Worm (Caenorhabditis elegans) whole organism, midembryonic: ENCODE data around the gene nhr-221.

Source experiments
- T22C8.4 ChIP-seq: fragments of 200-800 bp; sonication (Bioruptor generic); IDR thresholded peaks from 2 replicates; pipeline ENCODE4 v1.3.6; 2022; ENCODE audit warnings: missing genetic modification characterization, missing compliant biosample characterization
- cog-1 ChIP-seq: sonication (generic microtip); optimal IDR thresholded peaks from 2 replicates; lab custom pipeline; 2016; ENCODE audit warnings: missing genetic modification characterization, missing compliant biosample characterization
- flt-1 ChIP-seq: fragments of 200-800 bp; sonication (Bioruptor generic); IDR thresholded peaks from 2 replicates; pipeline ENCODE4 v1.3.6; 2022; ENCODE audit warnings: missing genetic modification characterization, missing compliant biosample characterization
- klf-2 ChIP-seq: fragments of 200-800 bp; sonication (Bioruptor generic); conservative IDR thresholded peaks from 2 replicates; pipeline ENCODE4 v1.3.6; 2022; ENCODE audit warnings: missing genetic modification reagents, missing genetic modification characterization, missing compliant biosample characterization
- med-1 ChIP-seq: sonication (generic microtip); optimal IDR thresholded peaks from 2 replicates; lab custom pipeline; 2017; ENCODE audit warnings: missing genetic modification characterization, mild to moderate bottlenecking, missing compliant biosample characterization, antibody characterized with exemption, missing genetic modification reagents; ENCODE audit not compliant: insufficient read depth
- ref-1 ChIP-seq: fragments of 200-800 bp; sonication (Bioruptor generic); conservative IDR thresholded peaks from 2 replicates; pipeline ENCODE4 v1.3.6; 2022; ENCODE audit warnings: missing genetic modification reagents, missing genetic modification characterization, missing compliant biosample characterization
- tab-1 ChIP-seq: fragments of 200-800 bp; sonication (Bioruptor generic); IDR thresholded peaks from 2 replicates; pipeline ENCODE4 v1.3.6; 2022; ENCODE audit warnings: missing genetic modification characterization, missing compliant biosample characterization
- ztf-23 ChIP-seq: fragments of 200-800 bp; sonication (Bioruptor generic); IDR thresholded peaks from 2 replicates; pipeline ENCODE4 v1.3.6; 2022; ENCODE audit warnings: missing genetic modification reagents, missing genetic modification characterization, missing compliant biosample characterization
- ztf-29 ChIP-seq: fragments of 200-800 bp; sonication (Bioruptor generic); IDR thresholded peaks from 2 replicates; pipeline ENCODE4 v1.3.6; 2022; ENCODE audit warnings: missing genetic modification reagents, missing genetic modification characterization, missing compliant biosample characterization

Gene nhr-221

ce11 chrV:3551765-3552164 is 16.6 kb upstream of the nhr-221 start, which contains the start of gene grl-28:
grl-28 (minus strand) TSS chrV:3551865.
- TF ChIP-seq ref-1 (GFP tag; lab: Robert Waterston, UW), result no peak
- no peak for TF ChIP-seq T22C8.4 (GFP tag; lab: Robert Waterston, UW)
- no peak for TF ChIP-seq cog-1 (tag; lab: Kevin White, UChicago)
- TF ChIP-seq tab-1, result no peak
- TF ChIP-seq ztf-29 (GFP tag; lab: Robert Waterston, UW), result no peak
- no peak for TF ChIP-seq ztf-23 (GFP tag; lab: Robert Waterston, UW)
- TF ChIP-seq klf-2 (GFP tag; lab: Robert Waterston, UW), result no peak
- no peak for TF ChIP-seq flt-1
- TF ChIP-seq med-1 (GFP tag; lab: Kevin White, UChicago), result no peak

ce11 chrV:3549553-3549952 is 14.4 kb upstream of the nhr-221 start, which contains the start of gene sri-21:
sri-21 (plus strand) TSS chrV:3549853.
- TF ChIP-seq med-1 (GFP tag; lab: Kevin White, UChicago), result no peak
- no peak for TF ChIP-seq ref-1 (GFP tag; lab: Robert Waterston, UW)

- TF ChIP-seq ztf-23 (GFP tag; lab: Robert Waterston, UW) (no peak), flt-1 (no peak), T22C8.4 (GFP tag; lab: Robert Waterston, UW) (no peak), klf-2 (GFP tag; lab: Robert Waterston, UW) (no peak), tab-1 (no peak), ref-1 (GFP tag; lab: Robert Waterston, UW) (no peak), cog-1 (tag; lab: Kevin White, UChicago) (no peak), med-1 (GFP tag; lab: Kevin White, UChicago) (no peak), ztf-29 (GFP tag; lab: Robert Waterston, UW) (no peak)
Observed at ce11 chrV:3548798-3549197, 13.6 kb upstream of the nhr-221 start, which contains the start of gene srw-130. srw-130 (minus strand) TSS chrV:3548898.

- TF ChIP-seq tab-1 (no peak), T22C8.4 (GFP tag; lab: Robert Waterston, UW) (no peak), ztf-29 (GFP tag; lab: Robert Waterston, UW) (no peak), klf-2 (GFP tag; lab: Robert Waterston, UW) (no peak), flt-1 (no peak)
Observed at ce11 chrV:3546517-3546916, 11.4 kb upstream of the nhr-221 start, which contains the start of gene srbc-68. srbc-68 (minus strand) TSS chrV:3546617.

ce11 chrV:3543344-3543743 is 8.2 kb upstream of the nhr-221 start, which contains the start of gene nhr-222:
nhr-222 (minus strand) TSS chrV:3543444.
- TF ChIP-seq ztf-29 (GFP tag; lab: Robert Waterston, UW) (no peak), tab-1 (no peak), cog-1 (tag; lab: Kevin White, UChicago) (no peak), ref-1 (GFP tag; lab: Robert Waterston, UW) (no peak), ztf-23 (GFP tag; lab: Robert Waterston, UW) (no peak), klf-2 (GFP tag; lab: Robert Waterston, UW) (no peak), T22C8.4 (GFP tag; lab: Robert Waterston, UW) (no peak), flt-1 (no peak)

ce11 chrV:3541117-3541516 is 6.0 kb upstream of the nhr-221 start, which contains the start of gene srbc-67:
srbc-67 (minus strand) TSS chrV:3541217.
- TF ChIP-seq ztf-29 (GFP tag; lab: Robert Waterston, UW) (no peak), ref-1 (GFP tag; lab: Robert Waterston, UW) (no peak), ztf-23 (GFP tag; lab: Robert Waterston, UW) (no peak), med-1 (GFP tag; lab: Kevin White, UChicago) (no peak), flt-1 (no peak), T22C8.4 (GFP tag; lab: Robert Waterston, UW) (no peak), cog-1 (tag; lab: Kevin White, UChicago) (no peak), klf-2 (GFP tag; lab: Robert Waterston, UW) (no peak), tab-1 (no peak)

ce11 chrV:3538307-3538706 is 3.1 kb upstream of the nhr-221 start, which contains the start of gene nhr-93:
nhr-93 (minus strand) TSS chrV:3538407.
- no peak for TF ChIP-seq flt-1
- no peak for TF ChIP-seq klf-2 (GFP tag; lab: Robert Waterston, UW)

ce11 chrV:3530403-3530802 is 4.8 kb downstream of the nhr-221 start, which contains the start of gene srbc-66:
srbc-66 (plus strand) TSS chrV:3530703.
- TF ChIP-seq tab-1 (no peak), T22C8.4 (GFP tag; lab: Robert Waterston, UW) (no peak), med-1 (GFP tag; lab: Kevin White, UChicago) (no peak), cog-1 (tag; lab: Kevin White, UChicago) (no peak), ref-1 (GFP tag; lab: Robert Waterston, UW) (no peak), ztf-23 (GFP tag; lab: Robert Waterston, UW) (no peak), ztf-29 (GFP tag; lab: Robert Waterston, UW) (no peak), flt-1 (no peak), klf-2 (GFP tag; lab: Robert Waterston, UW) (no peak)

ce11 chrV:3526882-3527281 is 8.3 kb downstream of the nhr-221 start, which contains the start of gene str-260:
str-260 (plus strand) TSS chrV:3527182.
- TF ChIP-seq cog-1 (tag; lab: Kevin White, UChicago) (no peak), tab-1 (no peak), med-1 (GFP tag; lab: Kevin White, UChicago) (no peak), ref-1 (GFP tag; lab: Robert Waterston, UW) (no peak), flt-1 (no peak), klf-2 (GFP tag; lab: Robert Waterston, UW) (no peak), ztf-23 (GFP tag; lab: Robert Waterston, UW) (no peak), T22C8.4 (GFP tag; lab: Robert Waterston, UW) (no peak), ztf-29 (GFP tag; lab: Robert Waterston, UW) (no peak)

- TF ChIP-seq cog-1 (tag; lab: Kevin White, UChicago) (no peak), tab-1 (no peak), ref-1 (GFP tag; lab: Robert Waterston, UW) (no peak), klf-2 (GFP tag; lab: Robert Waterston, UW) (no peak), flt-1 (no peak), T22C8.4 (GFP tag; lab: Robert Waterston, UW) (no peak)
Observed at ce11 chrV:3524970-3525369, 10.2 kb downstream of the nhr-221 start, which contains the start of gene T24A6.7. T24A6.7 (plus strand) TSS chrV:3525270.
